Worm (Caenorhabditis elegans) whole organism, L4/young adult: ENCODE measurements around the gene R52.4.

Source experiments
- W03F9.2 ChIP-seq: fragments of 150-350 bp; optimal IDR thresholded peaks from 2 replicates; lab custom pipeline; 2014; ENCODE audit warnings: missing biosample characterization, missing genetic modification characterization
- dao-5 ChIP-seq: sonication (generic microtip); optimal IDR thresholded peaks from 2 replicates; lab custom pipeline; 2016; ENCODE audit warnings: missing genotype, missing genetic modification characterization, moderate library complexity, missing compliant biosample characterization
- him-1 ChIP-seq: sonication (generic microtip); optimal IDR thresholded peaks from 2 replicates; lab custom pipeline; 2016; ENCODE audit warnings: missing genotype, missing genetic modification reagents, missing genetic modification characterization, missing compliant biosample characterization

Gene R52.4

ce11 chrII:2116794-2117193, 8.6 kb upstream of the R52.4 start, which contains the start of gene srh-195:
Gene srh-195 (minus strand): TSS chrII:2116894.
- TF ChIP-seq dao-5 (tag; lab: Kevin White, UChicago) (no peak), W03F9.2 (no peak), him-1 (tag; lab: Kevin White, UChicago) (no peak)

DNA sequence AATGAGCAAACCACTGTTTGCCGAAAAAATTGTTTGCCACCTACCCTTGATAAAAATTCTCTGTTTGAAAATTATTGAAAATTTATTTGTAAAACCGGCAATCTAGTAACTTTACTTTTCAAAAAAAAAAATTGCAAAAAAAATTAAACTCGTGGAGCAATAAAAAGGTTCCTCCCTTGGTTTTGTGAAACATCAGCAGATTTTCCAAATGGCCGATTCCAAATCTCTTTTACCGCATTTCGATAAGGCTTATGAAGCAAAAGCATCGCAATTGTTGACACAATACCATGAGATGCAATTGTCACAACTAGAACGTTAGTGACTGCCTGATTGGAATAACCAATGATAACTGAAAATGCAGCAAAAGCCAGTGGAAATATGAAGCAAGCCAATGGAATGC, 6.3 kb upstream of the R52.4 start:
- no peak for TF ChIP-seq him-1 (tag; lab: Kevin White, UChicago)
- no peak for TF ChIP-seq W03F9.2
- TF ChIP-seq dao-5 (tag; lab: Kevin White, UChicago): no peak

- no peak for TF ChIP-seq W03F9.2
- no peak for TF ChIP-seq dao-5 (tag; lab: Kevin White, UChicago)
- no peak for TF ChIP-seq him-1 (tag; lab: Kevin White, UChicago)
Observed at ce11 chrII:2112948-2113347, 4.8 kb upstream of the R52.4 start, which contains the start of gene R52.6. Gene R52.6 (minus strand): TSS chrII:2113048.

DNA sequence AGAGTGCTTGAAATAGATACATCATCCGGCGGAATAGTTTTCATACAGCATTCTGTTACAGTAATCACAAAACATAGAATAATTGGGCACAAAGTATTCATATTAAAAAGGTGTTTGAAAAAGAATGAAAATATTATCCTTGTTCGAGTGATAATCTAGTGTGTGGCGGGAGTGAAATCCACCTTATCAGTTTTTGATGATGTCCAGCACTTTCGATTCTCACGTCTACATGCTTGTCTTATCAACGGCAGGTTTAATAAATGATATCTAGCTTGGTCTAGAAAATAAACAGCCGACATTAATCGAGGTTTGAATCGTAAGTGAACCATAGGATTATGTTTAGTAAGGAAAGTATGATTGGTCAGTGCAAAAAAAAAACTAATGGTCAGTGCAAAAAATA, 1.7 kb upstream of the R52.4 start, which contains the start of gene R52.5:
TSS of gene R52.5 (minus strand) at position 101 of the 400 bp plus-strand sequence.
- TF ChIP-seq dao-5 (tag; lab: Kevin White, UChicago): no peak
- TF ChIP-seq him-1 (tag; lab: Kevin White, UChicago): no peak
- no peak for TF ChIP-seq W03F9.2

DNA sequence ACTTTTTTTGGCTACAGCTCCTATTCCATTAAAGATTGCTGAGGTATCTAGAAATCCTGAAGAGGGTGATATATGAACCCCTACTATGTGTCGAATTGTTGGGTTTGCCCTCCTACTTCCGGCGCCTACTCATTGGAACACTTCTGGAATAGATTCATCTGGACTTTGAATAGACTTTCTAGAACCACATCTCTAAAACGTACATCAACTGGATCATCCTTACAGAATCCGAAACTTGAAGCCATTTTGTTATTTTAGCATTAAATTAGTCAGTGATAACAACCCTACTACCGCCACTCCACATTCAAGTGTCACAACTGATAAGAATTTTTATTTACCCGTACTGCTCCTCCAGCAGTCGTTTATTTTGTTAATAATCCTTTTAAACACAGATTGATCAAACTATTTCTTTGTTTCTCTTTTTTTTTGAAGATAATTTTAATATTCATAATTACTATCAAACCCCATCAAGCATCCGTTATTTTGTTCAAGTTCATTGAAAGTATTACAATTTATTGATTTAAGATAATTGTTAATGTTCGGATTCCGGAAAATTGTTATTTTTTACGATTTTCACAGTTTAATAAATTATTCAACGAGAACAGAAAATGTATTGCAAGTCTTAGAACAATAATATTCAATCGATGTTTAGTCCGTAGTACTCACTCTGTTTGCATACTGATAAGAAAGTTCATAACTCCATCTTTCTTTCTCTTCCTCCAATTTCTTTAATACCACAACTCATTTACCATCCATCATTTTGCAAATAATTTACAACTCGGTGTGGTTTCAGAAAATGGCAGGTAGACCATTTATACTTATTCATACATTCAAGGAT, 8.8 kb downstream of the R52.4 start, which contains the start of gene math-42:
TSS of gene math-42 (plus strand) at position 788 of the 838 bp plus-strand sequence.
- TF ChIP-seq W03F9.2 (no peak), dao-5 (tag; lab: Kevin White, UChicago) (no peak), him-1 (tag; lab: Kevin White, UChicago) (no peak)

ce11 chrII:2094924-2095650, 13.1 kb downstream of the R52.4 start, which contains the start of gene T16A1.2:
Gene T16A1.2 (plus strand): TSS chrII:2095600.
- no peak for TF ChIP-seq W03F9.2
- TF ChIP-seq dao-5 (tag; lab: Kevin White, UChicago): no peak
- no peak for TF ChIP-seq him-1 (tag; lab: Kevin White, UChicago)

DNA sequence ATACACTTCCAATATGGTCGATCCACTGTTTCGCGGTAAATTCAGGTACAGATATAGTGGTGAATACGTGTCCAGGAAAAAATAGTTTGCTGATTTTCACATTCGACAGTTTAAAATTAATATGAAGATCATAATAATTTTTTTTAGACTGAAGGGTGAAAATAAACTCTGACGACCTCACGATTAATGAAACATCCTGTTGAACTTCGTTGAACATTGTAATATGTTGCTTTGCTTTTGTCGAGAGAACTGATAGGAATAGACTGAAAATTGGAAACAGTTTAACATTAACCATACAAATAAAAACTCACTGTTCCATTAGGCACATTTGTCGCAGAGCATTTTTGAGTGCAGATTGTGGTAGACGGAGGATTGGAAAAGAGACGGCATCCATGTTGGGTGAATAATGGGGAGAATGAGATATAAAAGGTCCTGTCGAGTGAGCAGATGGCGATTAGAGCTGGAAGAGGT, 14.7 kb downstream of the R52.4 start, which contains the start of gene fbxb-37:
TSS of gene fbxb-37 (minus strand) at position 421 of the 471 bp plus-strand sequence.
- TF ChIP-seq dao-5 (tag; lab: Kevin White, UChicago): no peak
- no peak for TF ChIP-seq him-1 (tag; lab: Kevin White, UChicago)
- TF ChIP-seq W03F9.2: no peak

- no peak for TF ChIP-seq W03F9.2
- no peak for TF ChIP-seq dao-5 (tag; lab: Kevin White, UChicago)
- TF ChIP-seq him-1 (tag; lab: Kevin White, UChicago): no peak
Observed at ce11 chrII:2091972-2092371, 16.2 kb downstream of the R52.4 start, which contains the start of gene T16A1.10. Gene T16A1.10 (minus strand): TSS chrII:2092094.

- TF ChIP-seq W03F9.2 (no peak), dao-5 (tag; lab: Kevin White, UChicago) (no peak), him-1 (tag; lab: Kevin White, UChicago) (no peak)
Observed at ce11 chrII:2090605-2091004, 17.6 kb downstream of the R52.4 start, which contains the start of gene trpl-5. Gene trpl-5 (minus strand): TSS chrII:2090636.

- no peak for TF ChIP-seq dao-5 (tag; lab: Kevin White, UChicago)
- TF ChIP-seq him-1 (tag; lab: Kevin White, UChicago): no peak
- no peak for TF ChIP-seq W03F9.2
Observed at ce11 chrII:2087206-2087605, 21.0 kb downstream of the R52.4 start.

ce11 chrII:2083726-2084179, 24.4 kb downstream of the R52.4 start, which contains the start of the genes T16A1.5 and fbxc-49:
Gene T16A1.5 (minus strand): TSS chrII:2083826.
Gene fbxc-49 (plus strand): TSS chrII:2084129.
- TF ChIP-seq W03F9.2: no peak
- TF ChIP-seq dao-5 (tag; lab: Kevin White, UChicago): no peak
- TF ChIP-seq him-1 (tag; lab: Kevin White, UChicago): no peak

- no peak for TF ChIP-seq him-1 (tag; lab: Kevin White, UChicago)
- TF ChIP-seq dao-5 (tag; lab: Kevin White, UChicago): no peak
- TF ChIP-seq W03F9.2: no peak
Observed at ce11 chrII:2081257-2081656, 26.9 kb downstream of the R52.4 start, which contains the start of gene T16A1.4. Gene T16A1.4 (plus strand): TSS chrII:2081557.

- TF ChIP-seq him-1 (tag; lab: Kevin White, UChicago) (no peak), W03F9.2 (no peak), dao-5 (tag; lab: Kevin White, UChicago) (no peak)
Observed at ce11 chrII:2080425-2080824, 27.8 kb downstream of the R52.4 start, which contains the start of gene F07E5.9. Gene F07E5.9 (minus strand): TSS chrII:2080525.
